Worm (Caenorhabditis elegans) whole organism, L3 larva: Measurements from ENCODE around the gene lys-5.

Experiments
- ZK546.5 ChIP-seq: sonication (generic microtip); optimal IDR thresholded peaks from 2 replicates; lab custom pipeline; 2017; ENCODE audit warnings: missing biosample characterization, missing genetic modification characterization
- aly-2 ChIP-seq: fragments of 150-350 bp; optimal IDR thresholded peaks from 2 replicates; lab custom pipeline; 2014; ENCODE audit warnings: missing biosample characterization, missing genetic modification characterization
- ama-1 ChIP-seq: fragments of 150-350 bp; optimal IDR thresholded peaks from 2 replicates; lab custom pipeline; 2018
- ceh-16 ChIP-seq: sonication (generic microtip); optimal IDR thresholded peaks from 2 replicates; lab custom pipeline; 2017; ENCODE audit warnings: missing biosample characterization, missing genetic modification characterization
- ceh-28 ChIP-seq: fragments of 150-350 bp; optimal IDR thresholded peaks from 2 replicates; lab custom pipeline; 2014; ENCODE audit warnings: missing biosample characterization, missing genetic modification reagents, missing genetic modification characterization
- ceh-82 ChIP-seq: fragments of 150-350 bp; optimal IDR thresholded peaks from 2 replicates; lab custom pipeline; 2014; ENCODE audit warnings: missing biosample characterization, missing genetic modification characterization
- daf-12 ChIP-seq: fragments of 150-350 bp; optimal IDR thresholded peaks from 2 replicates; lab custom pipeline; 2014; ENCODE audit warnings: missing biosample characterization, missing genetic modification reagents, missing genetic modification characterization
- egl-27 ChIP-seq: sonication (generic microtip); optimal IDR thresholded peaks from 4 replicates; lab custom pipeline; 2017; ENCODE audit warnings: missing biosample characterization, missing genetic modification reagents, missing genetic modification characterization
- egl-5 ChIP-seq: fragments of 150-350 bp; optimal IDR thresholded peaks from 2 replicates; lab custom pipeline; 2017; ENCODE audit warnings: missing biosample characterization, missing genetic modification reagents, missing genetic modification characterization, inconsistent platforms
- elt-1 ChIP-seq: fragments of 150-350 bp; optimal IDR thresholded peaks from 2 replicates; lab custom pipeline; 2014; ENCODE audit warnings: missing biosample characterization, missing genetic modification characterization
- elt-2 ChIP-seq: sonication (generic microtip); optimal IDR thresholded peaks from 2 replicates; lab custom pipeline; 2016; ENCODE audit warnings: missing genetic modification reagents, mild to moderate bottlenecking, missing genetic modification characterization, missing compliant biosample characterization
- elt-3 ChIP-seq, 3 experiments: fragments of 150-350 bp in 1 of 3; sonication (generic microtip) in 2 of 3; optimal IDR thresholded peaks; 2 replicates in 2 of 3; 4 replicates in 1 of 3; lab custom pipeline; 2014 to 2017; ENCODE audit warnings: missing biosample characterization in 3 of 3, missing genetic modification characterization in 3 of 3
- eor-1 ChIP-seq, 2 experiments: fragments of 150-350 bp; optimal IDR thresholded peaks; 2 replicates each; lab custom pipeline; 2014 to 2018; ENCODE audit warnings: missing biosample characterization in 2 of 2, missing genetic modification characterization in 2 of 2
- fkh-2 ChIP-seq: fragments of 150-350 bp; optimal IDR thresholded peaks from 2 replicates; lab custom pipeline; 2014; ENCODE audit warnings: missing biosample characterization, missing genetic modification reagents, missing genetic modification characterization
- hmg-11 ChIP-seq: sonication (generic microtip); optimal IDR thresholded peaks from 2 replicates; lab custom pipeline; 2016; ENCODE audit warnings: missing genetic modification characterization, missing compliant biosample characterization
- jun-1 ChIP-seq: fragments of 150-350 bp; optimal IDR thresholded peaks from 2 replicates; lab custom pipeline; 2014; ENCODE audit warnings: missing biosample characterization, missing genetic modification reagents, missing genetic modification characterization
- lin-15B ChIP-seq: fragments of 150-350 bp; optimal IDR thresholded peaks from 2 replicates; lab custom pipeline; 2014; ENCODE audit warnings: missing biosample characterization, missing genetic modification characterization
- lin-39 ChIP-seq: fragments of 150-350 bp; optimal IDR thresholded peaks from 2 replicates; lab custom pipeline; 2018; ENCODE audit warnings: missing biosample characterization, missing genetic modification reagents, missing genetic modification characterization
- lsy-12 ChIP-seq: sonication (generic microtip); optimal IDR thresholded peaks from 2 replicates; lab custom pipeline; 2016; ENCODE audit warnings: mild to moderate bottlenecking, missing genetic modification characterization, missing compliant biosample characterization
- mdl-1 ChIP-seq: fragments of 150-350 bp; optimal IDR thresholded peaks from 2 replicates; lab custom pipeline; 2014; ENCODE audit warnings: missing biosample characterization, missing genetic modification characterization
- mml-1 ChIP-seq: fragments of 150-350 bp; sonication (generic microtip); optimal IDR thresholded peaks from 3 replicates; lab custom pipeline; 2014; ENCODE audit warnings: missing biosample characterization, missing genetic modification characterization
- nfya-1 ChIP-seq: sonication (generic microtip); optimal IDR thresholded peaks from 2 replicates; lab custom pipeline; 2017; ENCODE audit warnings: missing genetic modification characterization, mild to moderate bottlenecking, missing compliant biosample characterization, antibody characterized with exemption, moderate library complexity; ENCODE audit not compliant: insufficient read depth
- nhr-11 ChIP-seq: fragments of 150-350 bp; optimal IDR thresholded peaks from 2 replicates; lab custom pipeline; 2014; ENCODE audit warnings: missing biosample characterization, missing genetic modification characterization
- nhr-12 ChIP-seq: fragments of 150-350 bp; optimal IDR thresholded peaks from 2 replicates; lab custom pipeline; 2014; ENCODE audit warnings: missing biosample characterization, missing genetic modification characterization
- nhr-23 ChIP-seq: fragments of 150-350 bp; optimal IDR thresholded peaks from 2 replicates; lab custom pipeline; 2014; ENCODE audit warnings: missing biosample characterization, missing genetic modification reagents, missing genetic modification characterization
- nhr-237 ChIP-seq: fragments of 150-350 bp; optimal IDR thresholded peaks from 2 replicates; lab custom pipeline; 2014; ENCODE audit warnings: missing biosample characterization, missing genetic modification characterization
- nhr-25 ChIP-seq: sonication (generic microtip); optimal IDR thresholded peaks from 2 replicates; lab custom pipeline; 2017; ENCODE audit warnings: missing biosample characterization, missing genetic modification characterization
- nhr-28 ChIP-seq: fragments of 150-350 bp; optimal IDR thresholded peaks from 2 replicates; lab custom pipeline; 2014; ENCODE audit warnings: missing biosample characterization, missing genetic modification characterization
- nhr-43 ChIP-seq: sonication (generic microtip); optimal IDR thresholded peaks from 2 replicates; lab custom pipeline; 2016; ENCODE audit warnings: mild to moderate bottlenecking, missing genetic modification characterization, missing compliant biosample characterization; ENCODE audit not compliant: poor library complexity, severe bottlenecking
- nhr-67 ChIP-seq: fragments of 150-350 bp; optimal IDR thresholded peaks from 2 replicates; lab custom pipeline; 2014; ENCODE audit warnings: missing biosample characterization, missing genetic modification characterization
- nhr-76 ChIP-seq: fragments of 150-350 bp; sonication (generic microtip); optimal IDR thresholded peaks from 5 replicates; lab custom pipeline; 2014; ENCODE audit warnings: missing biosample characterization, missing genetic modification characterization
- nhr-77 ChIP-seq: fragments of 150-350 bp; optimal IDR thresholded peaks from 2 replicates; lab custom pipeline; 2014; ENCODE audit warnings: missing biosample characterization, missing genetic modification characterization
- pha-4 ChIP-seq: fragments of 150-350 bp; optimal IDR thresholded peaks from 2 replicates; lab custom pipeline; 2014; ENCODE audit warnings: missing biosample characterization, missing genetic modification reagents, missing genetic modification characterization
- pqm-1 ChIP-seq: fragments of 150-350 bp; optimal IDR thresholded peaks from 2 replicates; lab custom pipeline; 2017; ENCODE audit warnings: missing biosample characterization, missing genetic modification characterization, inconsistent platforms
- sea-2 ChIP-seq: fragments of 150-350 bp; sonication (generic microtip); optimal IDR thresholded peaks from 4 replicates; lab custom pipeline; 2014; ENCODE audit warnings: missing biosample characterization, missing genetic modification reagents, missing genetic modification characterization
- snpc-4 ChIP-seq: fragments of 150-350 bp; optimal IDR thresholded peaks from 2 replicates; lab custom pipeline; 2014; ENCODE audit warnings: missing biosample characterization, missing genetic modification characterization
- tbx-2 ChIP-seq: sonication (generic microtip); optimal IDR thresholded peaks from 2 replicates; lab custom pipeline; 2016; ENCODE audit warnings: mild to moderate bottlenecking, missing genetic modification characterization, missing compliant biosample characterization
- unc-39 ChIP-seq: sonication (generic microtip); optimal IDR thresholded peaks from 4 replicates; lab custom pipeline; 2017; ENCODE audit warnings: missing biosample characterization, missing genetic modification characterization
- zag-1 ChIP-seq: fragments of 150-350 bp; optimal IDR thresholded peaks from 2 replicates; lab custom pipeline; 2014; ENCODE audit warnings: missing biosample characterization, missing genetic modification characterization
- ztf-11 ChIP-seq: fragments of 150-350 bp; optimal IDR thresholded peaks from 2 replicates; lab custom pipeline; 2014; ENCODE audit warnings: missing biosample characterization, missing genetic modification characterization
- ztf-4 ChIP-seq: fragments of 150-350 bp; optimal IDR thresholded peaks from 2 replicates; lab custom pipeline; 2014; ENCODE audit warnings: missing biosample characterization, missing genetic modification characterization

The lys-5 gene

DNA sequence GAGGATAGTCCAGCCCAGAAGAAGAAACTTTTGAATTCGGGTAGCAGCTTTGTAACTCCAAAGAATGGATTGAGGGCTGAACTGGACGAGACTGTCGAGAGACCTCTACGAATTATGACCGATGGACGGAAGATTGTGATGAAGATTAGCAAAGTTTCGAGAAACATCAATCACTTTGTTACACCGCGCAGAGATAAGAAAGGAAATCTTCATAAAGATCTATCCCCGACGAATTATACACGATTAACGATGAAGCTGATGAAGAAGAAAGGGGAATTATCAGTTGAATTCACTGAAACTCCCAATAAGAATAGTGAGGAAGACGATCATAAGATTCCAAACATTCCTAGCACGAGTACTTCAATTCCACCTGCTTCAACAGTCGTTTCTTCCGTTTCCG lies 25.7 kb downstream of the lys-5 start:
- TF ChIP-seq nhr-77 (no peak), pqm-1 (no peak), elt-1 (peak; percentile 89), ama-1 (lab: Kevin White, UChicago) (no peak), nfya-1 (tag; lab: Kevin White, UChicago) (no peak), fkh-2 (no peak), nhr-67 (no peak)

DNA sequence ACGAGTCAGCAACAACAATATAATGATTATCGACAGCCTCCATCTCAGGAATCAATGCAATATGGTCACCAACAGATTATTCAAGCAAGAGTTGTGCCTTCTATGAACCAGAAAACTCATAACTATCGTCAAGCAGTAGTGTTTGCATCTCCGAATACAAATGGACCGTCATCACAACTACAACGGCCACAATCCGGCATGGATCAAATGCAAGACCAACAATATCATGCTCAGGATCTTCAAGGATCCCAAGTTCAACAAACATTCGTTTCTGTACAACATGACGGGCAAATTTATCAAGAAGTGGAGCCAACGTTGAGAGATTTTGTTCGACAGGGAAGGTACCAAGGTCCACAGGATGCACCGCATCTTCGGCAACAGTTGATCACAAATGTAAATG lies 28.3 kb downstream of the lys-5 start:
- no peak for TF ChIP-seq aly-2 (tag; lab: Kevin White, UChicago)
- no peak for TF ChIP-seq nhr-237 (tag; lab: Kevin White, UChicago)
- no peak for TF ChIP-seq mml-1 (tag; lab: Kevin White, UChicago)
- TF ChIP-seq unc-39 (tag; lab: Kevin White, UChicago), result no peak
- no peak for TF ChIP-seq ama-1 (lab: Kevin White, UChicago)
- TF ChIP-seq lin-15B (tag; lab: Kevin White, UChicago), result no peak
- TF ChIP-seq hmg-11, result no peak
- TF ChIP-seq pha-4, result no peak
- TF ChIP-seq pqm-1, result no peak
- TF ChIP-seq tbx-2 (tag; lab: Kevin White, UChicago), result no peak
- TF ChIP-seq ceh-16 (tag; lab: Kevin White, UChicago), result no peak
- TF ChIP-seq nhr-12, result no peak
- no peak for TF ChIP-seq mdl-1 (tag; lab: Kevin White, UChicago)
- no peak for TF ChIP-seq ceh-28
- TF ChIP-seq lsy-12 (tag; lab: Kevin White, UChicago), result no peak
- no peak for TF ChIP-seq sea-2 (GFP tag; lab: Kevin White, UChicago)
- no peak for TF ChIP-seq snpc-4
- no peak for TF ChIP-seq ZK546.5 (tag; lab: Kevin White, UChicago)

ce11 chrIV:11594191-11594673 lies 31.1 kb downstream of the lys-5 start, which contains the start of gene mig-38:
TSS of gene mig-38 (plus strand) at chrIV:11594244.
- TF ChIP-seq unc-39 (tag; lab: Kevin White, UChicago), result no peak
- peak; percentile 14 for TF ChIP-seq snpc-4
- no peak for TF ChIP-seq zag-1
- peak; percentile 54 for TF ChIP-seq lin-39 (tag; lab: Kevin White, UChicago)
- no peak for TF ChIP-seq ceh-16 (tag; lab: Kevin White, UChicago)
- no peak for TF ChIP-seq ZK546.5 (tag; lab: Kevin White, UChicago)
- TF ChIP-seq ama-1 (lab: Kevin White, UChicago), result peak; percentile 96
- peak; percentile 17 for TF ChIP-seq jun-1 (tag; lab: Kevin White, UChicago)
- peak; percentile 50 for TF ChIP-seq lsy-12 (tag; lab: Kevin White, UChicago)
- no peak for TF ChIP-seq nhr-12
- no peak for TF ChIP-seq nhr-76
- TF ChIP-seq mml-1 (tag; lab: Kevin White, UChicago), result no peak
- peak; percentile 56 for TF ChIP-seq elt-2 (tag; lab: Kevin White, UChicago)
- TF ChIP-seq nhr-67, result no peak
- TF ChIP-seq elt-3 (tag; optimal IDR thresholded peaks at IDR 0.05; lab: Kevin White, UChicago), result no peak
- peak; percentile 39 for TF ChIP-seq lin-15B (tag; lab: Kevin White, UChicago)
- TF ChIP-seq ceh-82 (tag; lab: Kevin White, UChicago), result no peak
- TF ChIP-seq nhr-43, result peak; percentile 69
- no peak for TF ChIP-seq egl-27
- no peak for TF ChIP-seq daf-12 (tag; lab: Kevin White, UChicago)
- no peak for TF ChIP-seq aly-2 (tag; lab: Kevin White, UChicago)
- TF ChIP-seq eor-1 (tag; optimal IDR thresholded peaks at IDR 0.05; lab: Kevin White, UChicago), result no peak
- TF ChIP-seq fkh-2, result no peak
- no peak for TF ChIP-seq ceh-28
- TF ChIP-seq hmg-11, result peak; percentile 66
- peak; percentile 57 for TF ChIP-seq nhr-25 (tag; lab: Kevin White, UChicago)
- no peak for TF ChIP-seq tbx-2 (tag; lab: Kevin White, UChicago)
- TF ChIP-seq pqm-1, result peak; percentile 32
- TF ChIP-seq nhr-23, result no peak
- TF ChIP-seq egl-5, result peak; percentile 24
- TF ChIP-seq nhr-28 (tag; lab: Kevin White, UChicago), result no peak
- peak; percentile 27 for TF ChIP-seq ztf-4 (tag; lab: Kevin White, UChicago)
- TF ChIP-seq ztf-11, result no peak
- peak; percentile 81 for TF ChIP-seq nfya-1 (tag; lab: Kevin White, UChicago)
- no peak for TF ChIP-seq nhr-11 (tag; lab: Kevin White, UChicago)
